Worm (Caenorhabditis elegans): ENCODE data around the gene F21D12.2.

The F21D12.2 gene

DNA sequence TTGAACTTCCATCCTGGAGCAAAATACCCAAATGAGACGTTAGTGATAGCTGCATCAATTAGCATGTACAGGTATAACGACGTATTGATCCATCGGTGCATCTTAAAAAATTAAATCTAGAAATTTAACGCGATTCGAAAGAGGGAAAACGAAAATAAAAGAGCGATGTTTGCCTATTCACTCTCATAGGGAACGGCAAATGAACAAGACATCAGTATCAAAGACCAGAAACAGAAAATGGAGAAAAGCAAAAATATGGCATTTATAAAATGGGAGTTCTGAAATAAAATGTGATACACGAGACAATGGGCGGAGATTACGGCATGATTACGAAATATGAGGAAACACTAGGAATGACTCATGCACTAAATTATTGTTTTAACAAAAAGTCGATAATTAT lies 38.8 kb downstream of the F21D12.2 start, which contains the start of gene haf-2:
Gene haf-2 (minus strand): TSS at position 101 of the 400 bp plus-strand sequence.
- peak in 1 of 2 experiments; percentile 51 for TF ChIP-seq unc-62 (GFP tag; optimal IDR thresholded peaks at IDR 0.05 in 1 of 2)
- no peak for TF ChIP-seq unc-62 (tag; optimal IDR thresholded peaks at IDR 0.05)
- no peak for TF ChIP-seq nhr-41 (GFP tag; IDR thresholded peaks at IDR 0.05)

- TF ChIP-seq mes-2 (tag; optimal IDR thresholded peaks at IDR 0.05; ENCODE audit: poor library complexity, severe bottlenecking) = peak; percentile 57
- TF ChIP-seq pqm-1 (tag; optimal IDR thresholded peaks at IDR 0.05) = no peak
- TF ChIP-seq dmd-8 (GFP tag; IDR thresholded peaks at IDR 0.05) = no peak
- no peak for TF ChIP-seq dpl-1 (GFP tag; optimal IDR thresholded peaks at IDR 0.05)
- TF ChIP-seq Y48G9A.11 (GFP tag; IDR thresholded peaks at IDR 0.05) = peak; percentile 99
- TF ChIP-seq jun-1 (tag; optimal IDR thresholded peaks at IDR 0.05) = no peak
- TF ChIP-seq tag-97 (GFP tag; IDR thresholded peaks at IDR 0.05) = no peak
- TF ChIP-seq php-3 (GFP tag; IDR thresholded peaks at IDR 0.05) = no peak
- TF ChIP-seq lsy-2 (tag; optimal IDR thresholded peaks at IDR 0.05) = peak in 1 of 2 experiments; percentile 69
- TF ChIP-seq T20F7.1 (GFP tag; optimal IDR thresholded peaks at IDR 0.05) = peak; percentile 91
- TF ChIP-seq nhr-77 (tag; optimal IDR thresholded peaks at IDR 0.05) = no peak
- TF ChIP-seq zfp-2 (tag; optimal IDR thresholded peaks at IDR 0.05) = no peak
- TF ChIP-seq R02D3.7 (tag; optimal IDR thresholded peaks at IDR 0.05) = peak; percentile 63
- no peak for TF ChIP-seq nhr-6 (tag; optimal IDR thresholded peaks at IDR 0.05)
- no peak for TF ChIP-seq T26A8.4 (GFP tag; IDR thresholded peaks at IDR 0.05)
- TF ChIP-seq snpc-4 (tag; optimal IDR thresholded peaks at IDR 0.05) = no peak
- TF ChIP-seq mxl-3 (GFP tag; optimal IDR thresholded peaks at IDR 0.05) = no peak
- no peak for TF ChIP-seq zag-1 (tag; optimal IDR thresholded peaks at IDR 0.05)
- TF ChIP-seq nhr-42 (GFP tag; IDR thresholded peaks at IDR 0.05) = no peak
- no peak for TF ChIP-seq nhr-25 (tag; optimal IDR thresholded peaks at IDR 0.05; ENCODE audit: borderline replicate concordance, insufficient read depth)
- TF ChIP-seq nhr-10 (tag; optimal IDR thresholded peaks at IDR 0.05) = no peak
- peak; percentile 53 for TF ChIP-seq aha-1 (tag)
- no peak for TF ChIP-seq ZK546.5 (tag; optimal IDR thresholded peaks at IDR 0.05)
- no peak for TF ChIP-seq ceh-82 (tag; optimal IDR thresholded peaks at IDR 0.05)
- TF ChIP-seq attf-4 (tag; optimal IDR thresholded peaks at IDR 0.05) = no peak
Measured at ce11 chrII:7356773-7357172, 39.2 kb downstream of the F21D12.2 start.

DNA sequence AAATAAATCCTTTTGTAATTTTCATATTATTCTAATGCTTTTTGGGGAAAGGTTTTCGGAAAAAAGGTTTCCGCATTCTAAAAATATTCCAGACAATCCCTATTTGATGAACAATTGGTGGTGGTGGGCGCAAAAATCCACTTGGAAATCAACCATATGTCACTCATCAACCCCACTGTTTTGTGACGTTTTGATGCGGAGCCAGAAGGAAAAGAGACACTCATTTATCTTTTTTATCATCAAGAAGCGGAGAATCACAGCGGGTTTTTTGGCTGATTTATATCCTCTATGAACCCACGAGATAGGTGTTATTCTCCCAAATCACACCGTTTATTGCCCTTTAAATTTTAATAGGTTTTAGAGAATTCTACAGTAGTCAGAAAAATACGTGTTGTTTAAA lies 39.6 kb downstream of the F21D12.2 start:
- no peak for TF ChIP-seq lim-7 (GFP tag; IDR thresholded peaks at IDR 0.05)

ce11 chrII:7358489-7358943 lies 40.9 kb downstream of the F21D12.2 start, which contains the start of gene insc-1:
TSS of gene insc-1 (plus strand) at chrII:7358893.
- TF ChIP-seq hmg-1.1 (GFP tag; IDR thresholded peaks at IDR 0.05) (no peak), zag-1 (tag; optimal IDR thresholded peaks at IDR 0.05) (no peak)

- peak; percentile 20 for TF ChIP-seq pqm-1 (tag; optimal IDR thresholded peaks at IDR 0.05)
- peak; percentile 85 for TF ChIP-seq dmd-6 (GFP tag; IDR thresholded peaks at IDR 0.05)
- TF ChIP-seq nhr-42 (GFP tag; IDR thresholded peaks at IDR 0.05) = no peak
- no peak for TF ChIP-seq dmd-8 (GFP tag; IDR thresholded peaks at IDR 0.05)
- TF ChIP-seq hmg-1.1 (GFP tag; IDR thresholded peaks at IDR 0.05) = peak; percentile 30; the same call in 1 of the 2 replicates
- TF ChIP-seq mxl-3 (GFP tag; optimal IDR thresholded peaks at IDR 0.05) = peak; percentile 81
- TF ChIP-seq unc-62 (GFP tag; optimal IDR thresholded peaks at IDR 0.05 in 1 of 2) = peak in 1 of 2 experiments; percentile 35
- no peak for TF ChIP-seq unc-62 (tag; optimal IDR thresholded peaks at IDR 0.05)
- TF ChIP-seq lsy-2 (tag; optimal IDR thresholded peaks at IDR 0.05) = peak in 1 of 2 experiments; percentile 65
- TF ChIP-seq T20F7.1 (GFP tag; optimal IDR thresholded peaks at IDR 0.05) = peak; percentile 54
- no peak for TF ChIP-seq daf-16 (GFP tag; optimal IDR thresholded peaks at IDR 0.05)
- TF ChIP-seq daf-16 (tag; optimal IDR thresholded peaks at IDR 0.05) = peak; percentile 74
- no peak for TF ChIP-seq ceh-44 (GFP tag; IDR thresholded peaks at IDR 0.05)
- no peak for TF ChIP-seq ama-1 (optimal IDR thresholded peaks at IDR 0.05)
- peak; percentile 8 for TF ChIP-seq cey-2 (tag; optimal IDR thresholded peaks at IDR 0.05; ENCODE audit: borderline replicate concordance, insufficient read depth)
- peak; percentile 68 for TF ChIP-seq mes-2 (tag; optimal IDR thresholded peaks at IDR 0.05; ENCODE audit: poor library complexity, severe bottlenecking)
- TF ChIP-seq sdz-12 (GFP tag; optimal IDR thresholded peaks at IDR 0.05) = no peak
- peak; percentile 75 for TF ChIP-seq nhr-28 (tag; optimal IDR thresholded peaks at IDR 0.05)
- peak; percentile 62 for TF ChIP-seq mep-1 (tag; optimal IDR thresholded peaks at IDR 0.05)
- TF ChIP-seq hlh-30 (tag; optimal IDR thresholded peaks at IDR 0.05; ENCODE audit: insufficient read depth) = peak; percentile 56
- peak; percentile 59 for TF ChIP-seq nhr-48 (tag; optimal IDR thresholded peaks at IDR 0.05)
- peak; percentile 1 for TF ChIP-seq ztf-7 (tag; optimal IDR thresholded peaks at IDR 0.05)
- TF ChIP-seq zip-2 (tag; optimal IDR thresholded peaks at IDR 0.05) = no peak
- TF ChIP-seq aha-1 (tag) = no peak
- TF ChIP-seq hlh-11 (tag; optimal IDR thresholded peaks at IDR 0.05) = peak; percentile 82
Measured at ce11 chrII:7363990-7364455, 46.5 kb downstream of the F21D12.2 start, which contains the start of gene msra-1. TSS of gene msra-1 (minus strand) at chrII:7364040.
